Fruit fly (Drosophila melanogaster): ENCODE measurements around the gene CG17959.

The CG17959 gene

DNA sequence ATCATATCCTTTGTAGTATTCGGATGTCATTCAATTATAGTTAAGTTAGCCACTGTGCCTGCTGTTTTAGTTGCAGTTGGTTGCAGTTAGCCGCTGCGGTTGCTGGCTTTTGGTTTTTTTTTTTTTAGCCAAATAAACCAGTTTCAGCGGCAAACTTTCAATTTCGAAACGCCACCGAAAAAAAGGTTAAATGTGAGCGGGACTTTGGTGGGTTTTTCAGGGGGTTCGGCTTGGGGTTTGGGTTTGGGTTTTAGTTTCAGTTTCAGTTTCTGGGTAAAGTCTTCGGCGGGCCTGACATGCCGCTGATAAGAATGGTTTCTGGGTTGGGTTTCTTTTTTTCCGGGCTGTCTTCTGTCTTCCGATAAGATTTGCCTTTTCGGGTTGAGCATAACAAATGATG lies 44.1 kb downstream of the CG17959 start:
- TF ChIP-seq br (GFP tag; optimal IDR thresholded peaks at IDR 0.05) (no peak), CrebA (GFP tag; optimal IDR thresholded peaks at IDR 0.05; ENCODE audit: borderline replicate concordance) (no peak), Jra (GFP tag; optimal IDR thresholded peaks at IDR 0.05) (no peak), ey (GFP tag; optimal IDR thresholded peaks at IDR 0.05) (no peak), sv (GFP tag; optimal IDR thresholded peaks at IDR 0.05) (no peak), sage (GFP tag; optimal IDR thresholded peaks at IDR 0.05) (no peak)

DNA sequence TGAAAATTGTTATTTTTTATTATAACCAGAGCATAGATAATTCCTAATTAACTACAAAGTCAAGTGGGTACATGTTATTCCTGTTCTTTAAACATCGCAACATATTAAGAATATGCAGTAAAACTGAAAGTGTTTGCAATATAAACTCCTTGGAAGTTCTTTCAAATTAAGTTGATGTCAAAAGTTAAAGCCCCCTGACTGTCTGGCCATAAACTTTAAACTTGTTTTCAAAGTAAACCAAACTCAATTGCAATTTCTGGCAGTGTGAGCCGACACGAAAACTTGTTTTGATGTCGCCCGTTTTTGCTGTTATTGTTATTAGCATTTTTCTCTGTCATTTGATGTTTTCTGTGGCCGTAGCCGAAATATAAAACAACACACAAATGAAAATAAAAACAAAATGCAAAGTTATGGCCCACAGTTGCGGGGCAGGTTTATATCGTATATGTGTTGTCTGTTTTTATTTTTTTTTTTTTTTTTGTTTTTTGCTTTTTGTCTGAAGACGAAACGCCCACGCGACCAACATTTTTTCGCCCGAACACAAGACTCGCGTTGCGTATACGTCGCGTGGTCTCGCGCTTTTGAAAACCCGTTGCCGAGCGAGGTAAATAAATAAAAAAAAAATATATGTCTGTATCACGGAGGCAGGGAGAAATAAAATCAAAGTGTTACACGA lies 46.3 kb downstream of the CG17959 start:
- peak; percentile 1 for TF ChIP-seq sv (GFP tag; optimal IDR thresholded peaks at IDR 0.05)
- no peak for TF ChIP-seq psq (GFP tag; optimal IDR thresholded peaks at IDR 0.05)

All from whole organism, wandering third instar larva.